Worm (Caenorhabditis elegans): Measurements from ENCODE around the gene F49E12.12.
"Not testable (repeated sequence)": the region's sequence is repeated elsewhere in the genome, so short reads cannot be mapped to it uniquely, and the experiment has no call there.

F49E12.12 gene

ce11 chrII:8415035-8415434 lies 33.7 kb downstream of the F49E12.12 start:
- TF ChIP-seq pqm-1 (tag; optimal IDR thresholded peaks at IDR 0.05) (no peak), ceh-18 (tag; optimal IDR thresholded peaks at IDR 0.05) (no peak), nfya-1 (tag; optimal IDR thresholded peaks at IDR 0.05) (no peak), unc-55 (GFP tag; optimal IDR thresholded peaks at IDR 0.05) (peak; percentile 1), pha-4 (tag; optimal IDR thresholded peaks at IDR 0.05) (no peak), sox-2 (GFP tag; IDR thresholded peaks at IDR 0.05) (no peak), tbx-2 (tag; optimal IDR thresholded peaks at IDR 0.05) (peak; percentile 60), K09A11.1 (tag; optimal IDR thresholded peaks at IDR 0.05; ENCODE audit: insufficient read depth) (no peak), ets-4 (tag; optimal IDR thresholded peaks at IDR 0.05) (no peak), ceh-45 (GFP tag; IDR thresholded peaks at IDR 0.05) (no peak)

DNA sequence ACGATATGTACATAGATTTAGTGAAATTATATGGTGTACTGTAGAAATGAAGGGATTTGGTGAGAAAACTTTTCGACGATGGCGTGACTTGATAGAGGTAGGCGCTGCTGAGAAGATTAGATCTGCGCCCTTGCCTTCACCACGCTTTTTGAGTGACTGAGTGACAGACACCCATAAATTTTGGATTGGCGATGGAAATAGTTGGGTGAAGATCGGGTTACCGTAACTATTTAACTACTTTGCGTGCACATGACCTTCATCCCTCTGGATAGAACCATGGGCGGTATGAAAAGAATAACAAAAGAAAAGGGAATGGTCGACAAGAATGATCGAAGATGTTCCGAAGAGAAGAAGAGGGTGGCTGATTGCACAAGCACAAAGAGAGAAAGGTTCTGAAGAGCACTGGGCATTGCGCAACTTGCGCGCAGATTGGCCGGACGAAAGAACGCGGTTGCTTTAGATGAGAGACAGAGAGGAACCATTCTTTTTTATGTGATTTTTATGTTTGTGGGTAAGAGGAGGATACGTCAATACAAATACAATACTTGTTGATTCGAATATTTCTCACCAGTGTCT lies 34.3 kb downstream of the F49E12.12 start:
- TF ChIP-seq elt-2 (tag; optimal IDR thresholded peaks at IDR 0.05) (peak; percentile 1), sox-2 (GFP tag; IDR thresholded peaks at IDR 0.05) (peak; percentile 22; the same call in 1 of the 2 replicates), nhr-11 (tag; optimal IDR thresholded peaks at IDR 0.05) (no peak)

ce11 chrII:8417059-8417668 lies 35.9 kb downstream of the F49E12.12 start, which contains the start of gene fdgt-2:
TSS of gene fdgt-2 (plus strand) at chrII:8417618.
- TF ChIP-seq zip-5 (tag; optimal IDR thresholded peaks at IDR 0.05) (no peak), unc-55 (GFP tag; optimal IDR thresholded peaks at IDR 0.05) (peak; percentile 60), ceh-30 (tag; optimal IDR thresholded peaks at IDR 0.05) (no peak)

DNA sequence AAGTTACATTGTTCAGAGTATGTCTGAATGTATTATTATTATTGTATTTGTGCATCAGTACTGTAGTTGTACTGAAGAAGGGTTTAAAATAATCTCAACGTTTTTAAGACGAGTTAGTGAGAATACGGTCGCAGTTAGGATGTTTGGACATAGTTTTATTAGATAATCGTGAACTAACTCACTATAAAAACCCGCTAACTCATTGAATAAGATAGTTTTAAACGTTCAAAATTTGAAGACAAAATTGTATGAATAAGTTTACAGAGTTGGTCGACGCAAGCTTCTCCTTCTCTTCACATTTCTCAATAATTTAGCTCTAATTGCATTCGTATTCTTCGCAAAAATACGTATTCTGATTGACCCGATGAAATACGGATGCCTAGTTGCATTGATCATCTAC lies 37.7 kb downstream of the F49E12.12 start:
- TF ChIP-seq tbx-7 (tag; optimal IDR thresholded peaks at IDR 0.05), result no peak
- no peak for TF ChIP-seq nfya-1 (tag; optimal IDR thresholded peaks at IDR 0.05)
- TF ChIP-seq pax-1 (tag; optimal IDR thresholded peaks at IDR 0.05), result no peak
- no peak for TF ChIP-seq fax-1 (tag; optimal IDR thresholded peaks at IDR 0.05)
- TF ChIP-seq dve-1 (tag; optimal IDR thresholded peaks at IDR 0.05), result no peak
- TF ChIP-seq syd-9 (tag; optimal IDR thresholded peaks at IDR 0.05), result no peak
- TF ChIP-seq npax-4 (tag; optimal IDR thresholded peaks at IDR 0.05), result no peak
- no peak for TF ChIP-seq sox-4 (tag; optimal IDR thresholded peaks at IDR 0.05)
- TF ChIP-seq lim-6 (tag; optimal IDR thresholded peaks at IDR 0.05), result no peak
- TF ChIP-seq C08G9.2 (tag; optimal IDR thresholded peaks at IDR 0.05), result no peak

DNA sequence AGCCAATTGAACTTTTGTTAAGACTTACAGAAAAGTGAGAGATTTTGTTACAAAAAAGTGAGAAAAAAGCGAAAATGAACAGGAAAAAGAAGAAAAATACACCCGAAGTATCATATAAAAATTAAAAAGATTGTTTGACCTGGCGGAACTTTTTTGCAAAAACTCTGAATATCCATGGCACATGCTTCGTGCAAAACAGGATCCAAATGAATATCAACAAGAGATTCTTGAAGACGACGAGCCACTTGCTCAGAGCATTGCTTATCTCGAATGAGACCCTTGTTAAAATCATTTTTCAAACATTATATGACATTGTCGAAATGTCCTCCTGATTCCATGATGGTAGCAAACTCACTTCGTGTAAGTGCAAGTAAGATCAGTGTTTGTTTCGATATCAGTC lies 38.5 kb downstream of the F49E12.12 start, which contains the start of gene F14E5.8:
Gene F14E5.8 (plus strand): TSS at position 301 of the 400 bp plus-strand sequence.
- TF ChIP-seq lin-11, nfya-1, C08G9.2 (tag; optimal IDR thresholded peaks at IDR 0.05): not testable (repeated sequence)

ce11 chrII:8420775-8421388 lies 39.6 kb downstream of the F49E12.12 start:
- TF ChIP-seq unc-86 (tag; optimal IDR thresholded peaks at IDR 0.05), result no peak
- no peak for TF ChIP-seq sox-2 (GFP tag; IDR thresholded peaks at IDR 0.05)
- no peak for TF ChIP-seq nhr-11 (tag; optimal IDR thresholded peaks at IDR 0.05)
- TF ChIP-seq ceh-22 (tag; optimal IDR thresholded peaks at IDR 0.05), result no peak
- TF ChIP-seq pha-2 (tag; optimal IDR thresholded peaks at IDR 0.05), result no peak
- no peak for TF ChIP-seq gmeb-2 (tag; optimal IDR thresholded peaks at IDR 0.05)

DNA sequence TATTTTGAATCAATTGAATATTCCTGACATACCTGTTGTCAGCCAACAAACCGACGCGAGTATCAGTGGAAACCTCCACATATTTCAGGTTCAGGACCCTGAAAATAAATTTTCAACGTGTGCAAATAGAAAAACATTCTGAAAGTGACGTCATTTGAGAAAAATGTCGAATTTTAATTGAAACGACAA lies 47.4 kb downstream of the F49E12.12 start, which contains the start of gene F14E5.2:
Gene F14E5.2 (minus strand): TSS at position 101 of the 189 bp plus-strand sequence.
- no peak for TF ChIP-seq rnt-1 (tag; optimal IDR thresholded peaks at IDR 0.05)
- no peak for TF ChIP-seq hlh-15 (tag; optimal IDR thresholded peaks at IDR 0.05)
- TF ChIP-seq fax-1 (tag; optimal IDR thresholded peaks at IDR 0.05), result no peak
- TF ChIP-seq odd-2 (tag; optimal IDR thresholded peaks at IDR 0.05), result no peak
- no peak for TF ChIP-seq sox-2 (GFP tag; IDR thresholded peaks at IDR 0.05)
- no peak for TF ChIP-seq fkh-10 (GFP tag; optimal IDR thresholded peaks at IDR 0.05)
- no peak for TF ChIP-seq elt-2 (tag; optimal IDR thresholded peaks at IDR 0.05)
- TF ChIP-seq ahr-1 (tag; optimal IDR thresholded peaks at IDR 0.05), result no peak
- TF ChIP-seq ztf-16 (tag; optimal IDR thresholded peaks at IDR 0.05), result no peak
- TF ChIP-seq zip-5 (tag; optimal IDR thresholded peaks at IDR 0.05), result no peak
- TF ChIP-seq sox-4 (tag; optimal IDR thresholded peaks at IDR 0.05), result no peak
- TF ChIP-seq pag-3 (tag; optimal IDR thresholded peaks at IDR 0.05; ENCODE audit: borderline replicate concordance), result no peak
- no peak for TF ChIP-seq ceh-9 (tag; optimal IDR thresholded peaks at IDR 0.05)

All from whole organism, late embryonic.